Worm (Caenorhabditis elegans): ENCODE data around the gene ZK813.3.

Gene ZK813.3

ce11 chrX:3446011-3446410 is 4.4 kb downstream of the ZK813.3 start, which contains the start of gene ZK813.1:
TSS of gene ZK813.1 (plus strand) at chrX:3446311.
- TF ChIP-seq peb-1 (tag; optimal IDR thresholded peaks at IDR 0.05): no peak
- TF ChIP-seq lin-13 (GFP tag; optimal IDR thresholded peaks at IDR 0.05): no peak
- TF ChIP-seq nhr-6 (tag; optimal IDR thresholded peaks at IDR 0.05): no peak
- no peak for TF ChIP-seq blmp-1 (tag; optimal IDR thresholded peaks at IDR 0.05; ENCODE audit: insufficient read depth)
- TF ChIP-seq mdl-1 (tag; optimal IDR thresholded peaks at IDR 0.05): no peak
- no peak for TF ChIP-seq lin-39 (tag; optimal IDR thresholded peaks at IDR 0.05)
- TF ChIP-seq nhr-11 (tag; optimal IDR thresholded peaks at IDR 0.05): no peak
- no peak for TF ChIP-seq nhr-129 (tag; optimal IDR thresholded peaks at IDR 0.05)
- TF ChIP-seq sma-9 (GFP tag; optimal IDR thresholded peaks at IDR 0.05): no peak
- TF ChIP-seq sma-9 (tag; optimal IDR thresholded peaks at IDR 0.05): no peak
- TF ChIP-seq egl-27 (tag; optimal IDR thresholded peaks at IDR 0.05): no peak
- no peak for TF ChIP-seq ztf-1 (GFP tag; conservative IDR thresholded peaks at IDR 0.05)
- TF ChIP-seq elt-1 (tag; optimal IDR thresholded peaks at IDR 0.05): no peak
- no peak for TF ChIP-seq gmeb-1 (tag; optimal IDR thresholded peaks at IDR 0.05)
- no peak for TF ChIP-seq nhr-23 (tag; optimal IDR thresholded peaks at IDR 0.05)
- TF ChIP-seq ceh-82 (tag; optimal IDR thresholded peaks at IDR 0.05): no peak

DNA sequence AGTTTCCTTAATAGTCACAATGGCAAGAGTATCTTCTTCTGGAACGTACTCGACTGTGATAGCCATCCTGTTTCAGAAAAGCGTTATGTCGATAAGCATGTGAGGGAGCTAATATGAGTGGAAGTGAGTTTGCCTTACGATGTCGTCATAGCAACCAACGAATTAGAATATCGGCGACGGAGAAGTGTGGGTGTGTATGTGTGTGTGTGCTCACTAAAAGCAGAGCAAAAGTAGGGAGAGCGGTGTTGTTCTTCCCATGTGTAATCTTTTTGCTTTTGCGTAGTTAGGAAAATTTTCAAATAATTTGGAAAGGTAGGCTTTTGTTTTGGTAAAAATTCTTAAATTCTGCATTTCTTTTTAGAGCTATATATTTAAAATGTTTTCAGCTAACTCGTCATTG is 9.5 kb downstream of the ZK813.3 start, which contains the start of gene ZK813.5:
ZK813.5 (minus strand) TSS at position 101 of the 400 bp plus-strand sequence.
- TF ChIP-seq nhr-6 (tag; optimal IDR thresholded peaks at IDR 0.05): no peak
- TF ChIP-seq R02D3.7 (tag; optimal IDR thresholded peaks at IDR 0.05): no peak
- no peak for TF ChIP-seq blmp-1 (tag; optimal IDR thresholded peaks at IDR 0.05; ENCODE audit: insufficient read depth)
- no peak for TF ChIP-seq elt-3 (tag; optimal IDR thresholded peaks at IDR 0.05)
- TF ChIP-seq nhr-77 (tag; optimal IDR thresholded peaks at IDR 0.05): no peak
- no peak for TF ChIP-seq lin-13 (GFP tag; optimal IDR thresholded peaks at IDR 0.05)
- TF ChIP-seq unc-62 (GFP tag; optimal IDR thresholded peaks at IDR 0.05): no peak
- no peak for TF ChIP-seq peb-1 (tag; optimal IDR thresholded peaks at IDR 0.05)
- TF ChIP-seq gmeb-1 (tag; optimal IDR thresholded peaks at IDR 0.05): no peak

- TF ChIP-seq lin-13 (GFP tag; optimal IDR thresholded peaks at IDR 0.05): no peak
- no peak for TF ChIP-seq egl-27 (tag; optimal IDR thresholded peaks at IDR 0.05)
- TF ChIP-seq elt-3 (tag; optimal IDR thresholded peaks at IDR 0.05): no peak
- TF ChIP-seq elt-1 (tag; optimal IDR thresholded peaks at IDR 0.05): no peak
Measured at ce11 chrX:3453870-3454269, 12.2 kb downstream of the ZK813.3 start.

ce11 chrX:3455561-3455960 is 13.9 kb downstream of the ZK813.3 start:
- TF ChIP-seq fos-1 (tag; optimal IDR thresholded peaks at IDR 0.05) (no peak), nhr-77 (tag; optimal IDR thresholded peaks at IDR 0.05) (no peak), ceh-82 (tag; optimal IDR thresholded peaks at IDR 0.05) (no peak), unc-55 (GFP tag; optimal IDR thresholded peaks at IDR 0.05) (peak; percentile 2), Y55F3AM.14 (GFP tag; optimal IDR thresholded peaks at IDR 0.05) (no peak), mbf-1 (tag; optimal IDR thresholded peaks at IDR 0.05) (no peak), alr-1 (tag; optimal IDR thresholded peaks at IDR 0.05) (no peak), elt-3 (tag; optimal IDR thresholded peaks at IDR 0.05) (no peak), ceh-16 (tag; optimal IDR thresholded peaks at IDR 0.05) (no peak), unc-62 (GFP tag; optimal IDR thresholded peaks at IDR 0.05) (no peak), mab-5 (tag; optimal IDR thresholded peaks at IDR 0.05) (peak; percentile 82), crh-2 (tag; optimal IDR thresholded peaks at IDR 0.05) (no peak), F13H6.1 (tag; optimal IDR thresholded peaks at IDR 0.05) (peak; percentile 76), C34F6.9 (tag; optimal IDR thresholded peaks at IDR 0.05) (peak; percentile 22), nhr-6 (tag; optimal IDR thresholded peaks at IDR 0.05) (no peak), lsy-2 (tag; optimal IDR thresholded peaks at IDR 0.05) (peak in 1 of 2 experiments; percentile 19), ztf-1 (GFP tag; conservative IDR thresholded peaks at IDR 0.05) (no peak), ama-1 (optimal IDR thresholded peaks at IDR 0.05) (no peak), mdl-1 (tag; optimal IDR thresholded peaks at IDR 0.05) (no peak), nhr-10 (tag; optimal IDR thresholded peaks at IDR 0.05) (no peak), snpc-4 (tag; optimal IDR thresholded peaks at IDR 0.05) (no peak), lin-39 (tag; optimal IDR thresholded peaks at IDR 0.05) (peak; percentile 65), skn-1 (tag; optimal IDR thresholded peaks at IDR 0.05) (no peak), egl-27 (tag; optimal IDR thresholded peaks at IDR 0.05) (no peak), nhr-25 (tag; optimal IDR thresholded peaks at IDR 0.05) (no peak), ztf-4 (tag; optimal IDR thresholded peaks at IDR 0.05) (no peak), zag-1 (tag; optimal IDR thresholded peaks at IDR 0.05) (no peak), sma-9 (GFP tag; optimal IDR thresholded peaks at IDR 0.05) (peak; percentile 61), sma-9 (tag; optimal IDR thresholded peaks at IDR 0.05) (no peak)
